Worm (Caenorhabditis elegans) whole organism, L4/young adult: ENCODE measurements around the gene lin-15A.

Experiments used
- W03F9.2 ChIP-seq: fragments of 150-350 bp; optimal IDR thresholded peaks from 2 replicates; lab custom pipeline; 2014; ENCODE audit warnings: missing biosample characterization, missing genetic modification characterization
- dao-5 ChIP-seq: sonication (generic microtip); optimal IDR thresholded peaks from 2 replicates; lab custom pipeline; 2016; ENCODE audit warnings: missing genotype, missing genetic modification characterization, moderate library complexity, missing compliant biosample characterization
- him-1 ChIP-seq: sonication (generic microtip); optimal IDR thresholded peaks from 2 replicates; lab custom pipeline; 2016; ENCODE audit warnings: missing genotype, missing genetic modification reagents, missing genetic modification characterization, missing compliant biosample characterization

DNA sequence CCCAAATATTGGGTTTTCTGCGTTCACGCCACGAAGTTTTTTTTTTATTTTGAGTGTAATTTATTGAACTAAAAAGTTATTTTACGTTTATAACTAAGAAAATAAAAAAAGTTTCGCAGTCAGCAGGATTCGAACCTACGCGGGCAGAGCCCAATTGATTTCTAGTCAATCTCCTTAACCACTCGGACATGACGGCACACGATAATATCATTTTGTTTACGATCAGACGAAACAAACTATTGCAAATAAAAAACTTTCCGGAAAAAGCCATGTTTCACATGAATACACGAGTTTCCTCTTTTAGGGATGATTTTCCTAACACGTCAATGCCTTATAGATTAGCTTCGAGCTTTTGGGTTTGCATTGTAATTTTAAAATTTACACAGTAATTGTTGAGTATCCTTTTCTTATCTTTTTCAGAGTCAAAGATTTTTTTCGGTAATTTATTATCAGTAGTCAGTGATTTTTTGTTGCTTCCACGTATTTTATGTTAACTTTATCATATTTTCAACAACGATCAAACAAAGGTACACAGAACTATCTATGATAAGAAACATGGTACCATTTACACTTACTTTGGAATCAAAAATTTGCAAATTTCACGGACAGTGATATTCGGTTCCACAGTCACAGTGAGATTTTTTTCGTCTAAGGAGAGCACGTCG lies 38.3 kb downstream of the lin-15A start:
- TF ChIP-seq W03F9.2 (tag; lab: Kevin White, UChicago) (no peak), dao-5 (tag; lab: Kevin White, UChicago) (no peak), him-1 (tag; lab: Kevin White, UChicago) (no peak)
